Worm (Caenorhabditis elegans): ENCODE results near the gene H01G02.3.

- TF ChIP-seq elt-3 (tag; optimal IDR thresholded peaks at IDR 0.05) (no peak), lin-13 (tag; optimal IDR thresholded peaks at IDR 0.05) (no peak), M03D4.4 (tag; optimal IDR thresholded peaks at IDR 0.05) (no peak), unc-62 (GFP tag; optimal IDR thresholded peaks at IDR 0.05) (peak; percentile 58)
These were observed 6.8 kb upstream of the H01G02.3 start for ce11 chrIV:11799240-11799639.
